Fruit fly (Drosophila melanogaster): ENCODE measurements around the gene CG9396.

CG9396 gene

dm6 chr3R:9577382-9578137 is 6.1 kb upstream of the CG9396 start, which contains the start of the genes Kap-alpha3 and Son (continued):
- peak; percentile 90 for TF ChIP-seq CG9215 (GFP tag; IDR thresholded peaks at IDR 0.05)
- peak; percentile 81 for TF ChIP-seq zfh1 (GFP tag; IDR thresholded peaks at IDR 0.05)
- TF ChIP-seq ato (GFP tag; IDR thresholded peaks at IDR 0.05; ENCODE audit: partially characterized antibody), result no peak
- TF ChIP-seq otp (GFP tag; IDR thresholded peaks at IDR 0.05), result peak; percentile 82; the same call in 2 of the 3 replicates
- peak; percentile 89 for TF ChIP-seq CG13424 (tag; optimal IDR thresholded peaks at IDR 0.05)
- peak; percentile 94 for TF ChIP-seq lilli (GFP tag; optimal IDR thresholded peaks at IDR 0.05)
- TF ChIP-seq NK7.1 (GFP tag; optimal IDR thresholded peaks at IDR 0.05), result peak; percentile 92
- peak; percentile 82 for TF ChIP-seq ftz-f1 (GFP tag; optimal IDR thresholded peaks at IDR 0.05)
- peak; percentile 96 for TF ChIP-seq Hmr (GFP tag; optimal IDR thresholded peaks at IDR 0.05)
- peak; percentile 90 for TF ChIP-seq Abd-B (GFP tag; optimal IDR thresholded peaks at IDR 0.05)
- peak; percentile 86 for TF ChIP-seq CG1602 (GFP tag; optimal IDR thresholded peaks at IDR 0.05)
- peak; percentile 89 for TF ChIP-seq CG12155 (GFP tag; optimal IDR thresholded peaks at IDR 0.05)
- no peak for TF ChIP-seq Lpt (GFP tag; optimal IDR thresholded peaks at IDR 0.05)
- peak; percentile 91 for TF ChIP-seq CG10267 (tag; optimal IDR thresholded peaks at IDR 0.05)
- peak; percentile 95 for TF ChIP-seq CG9876 (GFP tag; optimal IDR thresholded peaks at IDR 0.05)
- TF ChIP-seq HmgZ (tag; optimal IDR thresholded peaks at IDR 0.05), result peak; percentile 95
- peak; percentile 98 for TF ChIP-seq CG34376 (GFP tag; optimal IDR thresholded peaks at IDR 0.05)
- peak; percentile 35; the same call in 1 of the 2 replicates for TF ChIP-seq Gsc (GFP tag; IDR thresholded peaks at IDR 0.05)
- peak; percentile 69; the same call in 1 of the 2 replicates for TF ChIP-seq toy (GFP tag; IDR thresholded peaks at IDR 0.05)
- TF ChIP-seq Oaz (GFP tag; IDR thresholded peaks at IDR 0.05), result peak; percentile 74
- peak; percentile 86 for TF ChIP-seq CG12236 (GFP tag; optimal IDR thresholded peaks at IDR 0.05)
- peak; percentile 91 for TF ChIP-seq CG1647 (GFP tag; optimal IDR thresholded peaks at IDR 0.05)
- no peak for TF ChIP-seq Dip2 (GFP tag; IDR thresholded peaks at IDR 0.05)
- TF ChIP-seq CG9817 (tag; optimal IDR thresholded peaks at IDR 0.05), result peak; percentile 94
- peak; percentile 87 for TF ChIP-seq onecut (GFP tag; IDR thresholded peaks at IDR 0.05)
- TF ChIP-seq trh (GFP tag; optimal IDR thresholded peaks at IDR 0.05), result peak; percentile 88
- TF ChIP-seq sna (GFP tag; IDR thresholded peaks at IDR 0.05; ENCODE audit: partially characterized antibody), result peak; percentile 82
- TF ChIP-seq CG4730 (GFP tag; IDR thresholded peaks at IDR 0.05), result peak; percentile 82
- peak; percentile 85 for TF ChIP-seq unc-4 (GFP tag; IDR thresholded peaks at IDR 0.05; ENCODE audit: partially characterized antibody)
- TF ChIP-seq dati (GFP tag; IDR thresholded peaks at IDR 0.05), result peak; percentile 74
- TF ChIP-seq CG10209 (GFP tag; optimal IDR thresholded peaks at IDR 0.05), result peak; percentile 93
- peak; percentile 87 for TF ChIP-seq CG16815 (GFP tag; optimal IDR thresholded peaks at IDR 0.05)
- TF ChIP-seq CG10431 (GFP tag; optimal IDR thresholded peaks at IDR 0.05), result peak; percentile 92
- peak; percentile 85 for TF ChIP-seq kah (GFP tag; optimal IDR thresholded peaks at IDR 0.05)
- TF ChIP-seq Mes4 (GFP tag; optimal IDR thresholded peaks at IDR 0.05), result peak; percentile 96
- TF ChIP-seq Oli (tag; optimal IDR thresholded peaks at IDR 0.05), result peak; percentile 84
- peak; percentile 94 for TF ChIP-seq CG18599 (GFP tag; optimal IDR thresholded peaks at IDR 0.05)
- peak; percentile 53; the same call in 2 of the 3 replicates for TF ChIP-seq CG6175 (GFP tag; IDR thresholded peaks at IDR 0.05)
- TF ChIP-seq knrl (GFP tag; IDR thresholded peaks at IDR 0.05; ENCODE audit: partially characterized antibody), result peak; percentile 91
- TF ChIP-seq mam (GFP tag; optimal IDR thresholded peaks at IDR 0.05), result peak; percentile 95
- peak; percentile 100 for TF ChIP-seq CG13123 (GFP tag; optimal IDR thresholded peaks at IDR 0.05)
- peak; percentile 89 for TF ChIP-seq CG15269 (tag; optimal IDR thresholded peaks at IDR 0.05)
- TF ChIP-seq Asciz (GFP tag; optimal IDR thresholded peaks at IDR 0.05), result peak; percentile 90
- TF ChIP-seq lov (optimal IDR thresholded peaks at IDR 0.05), result no peak
- peak; percentile 92 for TF ChIP-seq lov (GFP tag; IDR thresholded peaks at IDR 0.05)
- TF ChIP-seq CG14050 (GFP tag; IDR thresholded peaks at IDR 0.05), result peak; percentile 74
- no peak for TF ChIP-seq abd-A (tag; optimal IDR thresholded peaks at IDR 0.05)
- peak; percentile 88 for TF ChIP-seq CG1529 (GFP tag; optimal IDR thresholded peaks at IDR 0.05)
- peak; percentile 86 for TF ChIP-seq tup (GFP tag; optimal IDR thresholded peaks at IDR 0.05)

Data from whole organism, embryonic.